Fruit fly (Drosophila melanogaster): ENCODE results near the gene Sap30.

DNA sequence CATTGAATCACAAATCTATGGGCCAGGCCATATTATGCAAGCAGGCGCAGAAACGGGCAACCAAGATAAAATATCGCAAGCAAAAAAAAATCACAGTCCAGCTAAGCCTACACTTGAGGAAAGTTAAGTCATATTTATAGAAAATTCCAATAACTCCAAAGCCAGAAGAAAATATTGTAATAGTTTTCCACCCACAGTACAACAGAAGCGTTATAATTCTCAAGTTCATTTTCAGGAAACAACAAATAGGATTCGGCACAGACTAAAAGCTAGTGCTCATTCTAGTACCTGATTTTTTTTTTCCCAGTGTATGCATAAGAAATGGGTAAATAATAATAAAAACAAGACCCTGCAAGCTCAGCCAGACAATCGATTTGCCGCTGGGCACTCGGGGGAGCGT is 21.3 kb upstream of the Sap30 start:
- no peak for TF ChIP-seq D1 (tag; optimal IDR thresholded peaks at IDR 0.05)
- no peak for TF ChIP-seq CG10348 (GFP tag; IDR thresholded peaks at IDR 0.05)
- TF ChIP-seq CG15710 (tag; optimal IDR thresholded peaks at IDR 0.05) = peak; percentile 44
- no peak for TF ChIP-seq EcR (GFP tag; optimal IDR thresholded peaks at IDR 0.05)
- no peak for TF ChIP-seq gl (tag; optimal IDR thresholded peaks at IDR 0.05)
- peak; percentile 47; the same call in 1 of the 3 replicates for TF ChIP-seq fd96Ca (GFP tag; IDR thresholded peaks at IDR 0.05)
- peak; percentile 13 for TF ChIP-seq CG8301 (tag; optimal IDR thresholded peaks at IDR 0.05)
- peak; percentile 40 for TF ChIP-seq Pif1A (GFP tag; optimal IDR thresholded peaks at IDR 0.05)
- TF ChIP-seq Ets98B (GFP tag; IDR thresholded peaks at IDR 0.05) = peak; percentile 24; the same call in 1 of the 2 replicates
- TF ChIP-seq rn (GFP tag; IDR thresholded peaks at IDR 0.05) = no peak
- peak; percentile 32 for TF ChIP-seq CG34367 (tag; optimal IDR thresholded peaks at IDR 0.05)

Measured in whole organism, pupa.